Worm (Caenorhabditis elegans) whole organism, L2 larva: ENCODE results near the gene poml-1.
A peak's percentile ranks its signal among the peaks of the same experiment; 100 is the strongest.

Experiments
- C34F6.9 ChIP-seq: fragments of 150-350 bp; optimal IDR thresholded peaks from 2 replicates; lab custom pipeline; 2014; ENCODE audit warnings: missing biosample characterization, missing genetic modification characterization
- F13H6.1 ChIP-seq: sonication (generic microtip); optimal IDR thresholded peaks from 2 replicates; lab custom pipeline; 2016; ENCODE audit warnings: missing genetic modification characterization, missing compliant biosample characterization
- R02D3.7 ChIP-seq: fragments of 150-350 bp; optimal IDR thresholded peaks from 2 replicates; lab custom pipeline; 2014; ENCODE audit warnings: missing biosample characterization, missing genetic modification characterization
- Y55F3AM.14 ChIP-seq: fragments of 200-800 bp; sonication (Bioruptor generic); optimal IDR thresholded peaks from 2 replicates; lab custom pipeline; 2018; ENCODE audit warnings: mild to moderate bottlenecking, missing genetic modification characterization, missing compliant biosample characterization
- ZK546.5 ChIP-seq: sonication (generic microtip); optimal IDR thresholded peaks from 2 replicates; lab custom pipeline; 2017; ENCODE audit warnings: missing biosample characterization, missing genetic modification characterization
- alr-1 ChIP-seq: fragments of 150-350 bp; optimal IDR thresholded peaks from 2 replicates; lab custom pipeline; 2014; ENCODE audit warnings: missing biosample characterization, missing genetic modification characterization
- ama-1 ChIP-seq: fragments of 150-350 bp; optimal IDR thresholded peaks from 2 replicates; lab custom pipeline; 2018; ENCODE audit warnings: inconsistent platforms
- blmp-1 ChIP-seq: sonication (generic microtip); optimal IDR thresholded peaks from 2 replicates; lab custom pipeline; 2017; ENCODE audit warnings: missing genetic modification characterization, mild to moderate bottlenecking, missing compliant biosample characterization, antibody characterized with exemption, moderate library complexity; ENCODE audit not compliant: insufficient read depth
- crh-2 ChIP-seq: sonication (generic microtip); optimal IDR thresholded peaks from 2 replicates; lab custom pipeline; 2017; ENCODE audit warnings: missing biosample characterization, missing genetic modification characterization
- dmd-4 ChIP-seq: sonication (generic microtip); optimal IDR thresholded peaks from 2 replicates; lab custom pipeline; 2017; ENCODE audit warnings: missing biosample characterization, missing genetic modification characterization
- egl-27 ChIP-seq: sonication (generic microtip); optimal IDR thresholded peaks from 3 replicates; lab custom pipeline; 2017; ENCODE audit warnings: missing biosample characterization, missing genetic modification reagents, missing genetic modification characterization
- elt-1 ChIP-seq: fragments of 150-350 bp; optimal IDR thresholded peaks from 2 replicates; lab custom pipeline; 2014; ENCODE audit warnings: missing biosample characterization, missing genetic modification characterization
- elt-3 ChIP-seq: sonication (generic microtip); optimal IDR thresholded peaks from 2 replicates; lab custom pipeline; 2017; ENCODE audit warnings: missing biosample characterization, missing genetic modification characterization
- gmeb-1 ChIP-seq: fragments of 150-350 bp; optimal IDR thresholded peaks from 2 replicates; lab custom pipeline; 2014; ENCODE audit warnings: missing biosample characterization, missing genetic modification characterization
- lin-11 ChIP-seq: fragments of 150-350 bp; sonication (generic microtip); optimal IDR thresholded peaks from 2 replicates; lab custom pipeline; 2014; ENCODE audit warnings: missing biosample characterization, missing genetic modification characterization, inconsistent platforms, mixed read lengths
- lin-13 ChIP-seq: fragments of 150-350 bp; optimal IDR thresholded peaks from 2 replicates; lab custom pipeline; 2014; ENCODE audit warnings: missing biosample characterization, missing genetic modification reagents, missing genetic modification characterization
- lsy-2 ChIP-seq, 2 experiments: fragments of 150-350 bp in 1 of 2; sonication (generic microtip) in 1 of 2; optimal IDR thresholded peaks; 2 replicates each; lab custom pipeline; 2014 to 2017; ENCODE audit warnings: missing biosample characterization in 2 of 2, missing genetic modification characterization in 2 of 2
- mab-5 ChIP-seq: fragments of 150-350 bp; optimal IDR thresholded peaks from 2 replicates; lab custom pipeline; 2014; ENCODE audit warnings: missing biosample characterization, missing genetic modification characterization
- nhr-10 ChIP-seq: sonication (generic microtip); optimal IDR thresholded peaks from 2 replicates; lab custom pipeline; 2017; ENCODE audit warnings: missing biosample characterization, missing genetic modification characterization
- nhr-11 ChIP-seq: fragments of 150-350 bp; optimal IDR thresholded peaks from 2 replicates; lab custom pipeline; 2014; ENCODE audit warnings: missing biosample characterization, missing genetic modification characterization
- nhr-21 ChIP-seq: fragments of 150-350 bp; optimal IDR thresholded peaks from 2 replicates; lab custom pipeline; 2014; ENCODE audit warnings: missing biosample characterization, missing genetic modification characterization
- nhr-23 ChIP-seq: fragments of 150-350 bp; optimal IDR thresholded peaks from 2 replicates; lab custom pipeline; 2014; ENCODE audit warnings: missing biosample characterization, missing genetic modification reagents, missing genetic modification characterization
- nhr-25 ChIP-seq: fragments of 150-350 bp; sonication (generic microtip); optimal IDR thresholded peaks from 3 replicates; lab custom pipeline; 2014; ENCODE audit warnings: missing biosample characterization, missing genetic modification characterization
- nhr-77 ChIP-seq: fragments of 150-350 bp; optimal IDR thresholded peaks from 2 replicates; lab custom pipeline; 2014; ENCODE audit warnings: missing biosample characterization, missing genetic modification characterization
- peb-1 ChIP-seq: fragments of 150-350 bp; optimal IDR thresholded peaks from 2 replicates; lab custom pipeline; 2014; ENCODE audit warnings: missing biosample characterization, missing genetic modification characterization
- sem-4 ChIP-seq: fragments of 150-350 bp; optimal IDR thresholded peaks from 2 replicates; lab custom pipeline; 2014; ENCODE audit warnings: missing biosample characterization, missing genetic modification reagents, missing genetic modification characterization
- sma-3 ChIP-seq: sonication (generic microtip); optimal IDR thresholded peaks from 2 replicates; lab custom pipeline; 2016; ENCODE audit warnings: missing genetic modification reagents, missing genetic modification characterization, missing compliant biosample characterization
- sma-9 ChIP-seq, 2 experiments: fragments of 150-350 bp in 1 of 2; sonication (generic microtip) in 1 of 2; optimal IDR thresholded peaks; 2 replicates each; lab custom pipeline; 2014 to 2016; ENCODE audit warnings: missing genetic modification characterization in 2 of 2, mild to moderate bottlenecking in 1 of 2, missing biosample characterization in 1 of 2, missing compliant biosample characterization in 1 of 2, missing genetic modification reagents in 1 of 2, moderate library complexity in 1 of 2
- snpc-4 ChIP-seq: fragments of 150-350 bp; optimal IDR thresholded peaks from 2 replicates; lab custom pipeline; 2014; ENCODE audit warnings: missing biosample characterization, missing genetic modification characterization
- unc-39 ChIP-seq: fragments of 150-350 bp; optimal IDR thresholded peaks from 2 replicates; lab custom pipeline; 2014; ENCODE audit warnings: missing biosample characterization, missing genetic modification characterization
- unc-55 ChIP-seq: fragments of 150-350 bp; sonication (generic microtip); optimal IDR thresholded peaks from 3 replicates; lab custom pipeline; 2014; ENCODE audit warnings: missing biosample characterization, missing genetic modification reagents, missing genetic modification characterization
- zag-1 ChIP-seq: fragments of 150-350 bp; optimal IDR thresholded peaks from 2 replicates; lab custom pipeline; 2014; ENCODE audit warnings: missing biosample characterization, missing genetic modification characterization
- ztf-1 ChIP-seq: fragments of 200-800 bp; sonication (Bioruptor generic); conservative IDR thresholded peaks from 2 replicates; pipeline ENCODE4 v1.3.6; 2022; ENCODE audit warnings: missing genetic modification characterization, missing compliant biosample characterization
- ztf-11 ChIP-seq: sonication (generic microtip); optimal IDR thresholded peaks from 2 replicates; lab custom pipeline; 2017; ENCODE audit warnings: missing biosample characterization, missing genetic modification characterization
- ztf-4 ChIP-seq: fragments of 150-350 bp; optimal IDR thresholded peaks from 2 replicates; lab custom pipeline; 2014; ENCODE audit warnings: missing biosample characterization, missing genetic modification characterization

poml-1 gene

DNA sequence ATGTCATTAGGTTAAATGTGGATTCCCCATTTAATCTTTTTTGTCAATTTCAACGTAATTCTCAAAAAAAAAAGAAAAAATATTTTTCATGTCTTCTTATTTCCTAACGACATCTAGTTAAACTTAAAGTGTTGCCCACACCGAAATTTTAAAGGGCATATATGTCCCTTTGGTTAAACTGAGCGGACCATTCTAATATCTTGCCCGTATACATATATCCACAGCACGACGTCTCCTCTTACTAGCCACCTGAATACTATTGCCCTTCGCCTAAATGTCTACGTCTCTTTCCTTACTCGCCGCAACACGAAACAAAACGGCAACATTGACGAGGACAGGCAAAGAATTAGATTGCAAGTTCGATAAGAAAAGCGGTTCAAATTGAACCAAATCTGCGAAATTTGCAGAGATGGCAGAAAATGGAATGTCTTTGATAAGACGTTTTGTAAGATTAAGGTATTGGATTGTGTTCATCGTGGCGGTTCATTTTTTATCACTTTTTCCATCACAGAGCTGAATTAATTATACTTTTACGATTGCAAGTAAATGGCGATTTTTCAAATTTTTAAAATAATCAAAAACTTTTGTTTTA, 22.0 kb downstream of the poml-1 start (continued):
- TF ChIP-seq snpc-4 (peak; percentile 94), dmd-4 (tag; lab: Kevin White, UChicago) (peak; percentile 82), gmeb-1 (tag; lab: Kevin White, UChicago) (peak; percentile 95), mab-5 (peak; percentile 99), ztf-4 (tag; lab: Kevin White, UChicago) (peak; percentile 99), elt-1 (tag; lab: Kevin White, UChicago) (peak; percentile 80), blmp-1 (peak; percentile 91), ama-1 (lab: Kevin White, UChicago) (peak; percentile 47), nhr-77 (tag; lab: Kevin White, UChicago) (peak; percentile 97), egl-27 (tag; lab: Kevin White, UChicago) (peak; percentile 100), ztf-1 (GFP tag; lab: Robert Waterston, UW) (0 out of 2 replicates have a peak, but pooled peaks have one; percentile 78), crh-2 (peak; percentile 100), nhr-25 (tag; lab: Kevin White, UChicago) (peak; percentile 99), elt-3 (no peak), lin-13 (GFP tag; lab: Kevin White, UChicago) (peak; percentile 99), Y55F3AM.14 (GFP tag; lab: Kevin White, UChicago) (peak; percentile 91), sma-9 (GFP tag; optimal IDR thresholded peaks at IDR 0.05; lab: Kevin White, UChicago) (peak; percentile 99), sma-9 (tag; optimal IDR thresholded peaks at IDR 0.05; lab: Kevin White, UChicago) (peak; percentile 69), ZK546.5 (peak; percentile 81), sma-3 (GFP tag; lab: Kevin White, UChicago) (peak; percentile 99), C34F6.9 (tag; lab: Kevin White, UChicago) (peak; percentile 100), ztf-11 (tag; lab: Kevin White, UChicago) (peak; percentile 78), unc-39 (tag; lab: Kevin White, UChicago) (peak; percentile 99), lsy-2 (tag; optimal IDR thresholded peaks at IDR 0.05; lab: Kevin White, UChicago) (peak; percentile 97), alr-1 (tag; lab: Kevin White, UChicago) (peak; percentile 73)

- TF ChIP-seq nhr-25 (tag; lab: Kevin White, UChicago), result no peak
- no peak for TF ChIP-seq ztf-1 (GFP tag; lab: Robert Waterston, UW)
- TF ChIP-seq nhr-10 (tag; lab: Kevin White, UChicago), result no peak
- TF ChIP-seq elt-1 (tag; lab: Kevin White, UChicago), result no peak
- no peak for TF ChIP-seq sem-4
- no peak for TF ChIP-seq nhr-11
- TF ChIP-seq peb-1 (tag; lab: Kevin White, UChicago), result no peak
- no peak for TF ChIP-seq nhr-77 (tag; lab: Kevin White, UChicago)
- no peak for TF ChIP-seq ama-1 (lab: Kevin White, UChicago)
- TF ChIP-seq unc-39 (tag; lab: Kevin White, UChicago), result no peak
- no peak for TF ChIP-seq nhr-21 (tag; lab: Kevin White, UChicago)
- TF ChIP-seq lsy-2 (tag; optimal IDR thresholded peaks at IDR 0.05; lab: Kevin White, UChicago), result no peak
Measured at ce11 chrX:13697520-13697919, 25.2 kb downstream of the poml-1 start.

DNA sequence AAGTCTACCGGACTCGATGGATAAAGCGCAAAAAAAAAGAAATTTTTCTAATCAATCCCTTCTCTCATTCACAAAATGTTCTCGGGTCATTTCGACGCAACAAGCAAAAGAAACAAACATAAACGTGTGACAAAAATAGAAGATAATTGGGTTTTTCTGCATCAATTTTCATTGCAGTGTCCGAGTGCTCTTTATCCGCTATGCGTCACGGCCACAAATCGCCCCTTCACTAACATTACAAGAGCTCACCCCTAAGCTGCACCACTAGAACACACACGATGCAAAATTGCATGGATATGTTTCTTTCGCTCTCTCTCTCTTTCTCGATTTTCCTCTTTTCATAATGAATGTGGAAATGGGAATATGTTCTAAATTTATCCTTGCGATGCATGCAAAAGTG, 26.6 kb downstream of the poml-1 start:
- no peak for TF ChIP-seq zag-1
- TF ChIP-seq lin-11 (tag; lab: Kevin White, UChicago), result peak; percentile 31
- TF ChIP-seq nhr-23, result no peak
- TF ChIP-seq ztf-11 (tag; lab: Kevin White, UChicago), result no peak
- peak; percentile 20 for TF ChIP-seq unc-55
- TF ChIP-seq elt-3, result no peak
- TF ChIP-seq snpc-4, result no peak
- TF ChIP-seq ztf-1 (GFP tag; lab: Robert Waterston, UW), result no peak
- TF ChIP-seq R02D3.7 (tag; lab: Kevin White, UChicago), result no peak
- no peak for TF ChIP-seq F13H6.1

DNA sequence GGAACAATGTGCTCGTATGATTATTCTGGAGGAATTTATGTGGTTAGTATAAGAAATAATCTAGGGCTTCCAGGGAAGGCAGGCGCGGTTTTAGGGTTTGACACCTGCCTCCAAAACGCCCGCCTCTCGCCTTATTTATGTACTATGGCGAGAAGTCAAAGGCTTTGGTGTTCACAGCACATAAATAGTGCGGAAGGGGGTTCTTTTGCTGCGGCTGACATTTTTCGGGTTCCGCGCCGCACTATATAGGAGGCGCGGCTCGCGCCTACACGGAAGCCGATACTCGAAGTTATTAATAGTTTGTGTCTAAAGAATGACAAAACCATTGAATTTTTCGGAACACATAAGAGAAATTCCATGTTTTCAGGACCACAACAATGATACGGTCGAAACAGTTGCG, 32.4 kb downstream of the poml-1 start:
- TF ChIP-seq snpc-4 (peak; percentile 61), lin-13 (GFP tag; lab: Kevin White, UChicago) (no peak)
